Fruit fly (Drosophila melanogaster) whole organism, wandering third instar larva: ENCODE results near the gene CG13713.
A peak's percentile ranks its signal among the peaks of the same experiment; 100 is the strongest.

ENCODE experiments used
- Dfd ChIP-seq: fragments of >200 bp; optimal IDR thresholded peaks from 2 replicates; lab custom pipeline; 2017; ENCODE audit warnings: missing biosample characterization, missing genetic modification characterization
- Hr83 ChIP-seq: fragments of 200-300 bp; sonication (Bioruptor generic); optimal IDR thresholded peaks from 2 replicates; lab custom pipeline; 2016; ENCODE audit warnings: missing biosample characterization, mild to moderate bottlenecking, missing genetic modification characterization, moderate library complexity; ENCODE audit not compliant: poor library complexity, severe bottlenecking
- Rel ChIP-seq, 2 experiments: fragments of 200-800 bp; sonication (Bioruptor generic) in 1 of 2; optimal IDR thresholded peaks; 2 replicates in 1 of 2; 3 replicates in 1 of 2; lab custom pipeline; 2016 to 2019; ENCODE audit warnings: mild to moderate bottlenecking in 2 of 2, missing biosample characterization in 2 of 2, missing genetic modification characterization in 2 of 2, moderate library complexity in 1 of 2
- Sp1 ChIP-seq: fragments of 200-800 bp; sonication (Bioruptor generic); optimal IDR thresholded peaks from 3 replicates; lab custom pipeline; 2019; ENCODE audit warnings: missing biosample characterization, mild to moderate bottlenecking, missing genetic modification characterization, moderate library complexity
- h ChIP-seq: fragments of 200-800 bp; sonication (Bioruptor generic); optimal IDR thresholded peaks from 3 replicates; lab custom pipeline; 2016; ENCODE audit warnings: missing biosample characterization, mild to moderate bottlenecking, missing genetic modification characterization
- jim ChIP-seq: fragments of 175-275, 200-325 bp; sonication (Bioruptor generic); optimal IDR thresholded peaks from 2 replicates; lab custom pipeline; 2016; ENCODE audit warnings: missing biosample characterization, mild to moderate bottlenecking, missing genetic modification characterization
- lola ChIP-seq: fragments of >200 bp; optimal IDR thresholded peaks from 2 replicates; lab custom pipeline; 2017; ENCODE audit warnings: missing biosample characterization, missing genetic modification characterization
- sv ChIP-seq: fragments of 200-800 bp; sonication (Bioruptor generic); optimal IDR thresholded peaks from 3 replicates; lab custom pipeline; 2016; ENCODE audit warnings: missing biosample characterization, missing genetic modification characterization
- tai ChIP-seq: sonication (Bioruptor generic); optimal IDR thresholded peaks from 2 replicates; lab custom pipeline; 2016; ENCODE audit warnings: missing biosample characterization, missing genetic modification characterization

Gene CG13713

dm6 chr3L:4747119-4747851 lies 49.9 kb downstream of the CG13713 start:
- TF ChIP-seq h (GFP tag; lab: Kevin White, UChicago), result no peak
- TF ChIP-seq jim (GFP tag; lab: Kevin White, UChicago), result peak; percentile 36
- TF ChIP-seq Dfd, result peak; percentile 69
- no peak for TF ChIP-seq Sp1 (GFP tag; lab: Kevin White, UChicago)
- TF ChIP-seq Hr83 (GFP tag; lab: Kevin White, UChicago), result no peak
- no peak for TF ChIP-seq tai (GFP tag; lab: Kevin White, UChicago)
- TF ChIP-seq Rel (GFP tag; optimal IDR thresholded peaks at IDR 0.05; lab: Kevin White, UChicago), result no peak
- TF ChIP-seq Rel (tag; optimal IDR thresholded peaks at IDR 0.05; lab: Kevin White, UChicago), result peak; percentile 16
- no peak for TF ChIP-seq sv (GFP tag; lab: Kevin White, UChicago)
- no peak for TF ChIP-seq lola
- TF ChIP-seq, all 38 proteins: peak for 3
